Worm (Caenorhabditis elegans) whole organism, young adult: ENCODE data around the gene pals-39.

Experiments used
- ama-1 ChIP-seq, 3 experiments: fragments of 150-350 bp in 1 of 3; sonication (generic microtip) in 2 of 3; optimal IDR thresholded peaks; 2 replicates each; lab custom pipeline; 2014 to 2018; ENCODE audit warnings: missing biosample characterization in 2 of 3, missing genetic modification characterization in 2 of 3, missing genetic modification reagents in 2 of 3
- atf-7 ChIP-seq: sonication (generic microtip); optimal IDR thresholded peaks from 2 replicates; lab custom pipeline; 2017; ENCODE audit warnings: mild to moderate bottlenecking, missing genetic modification characterization, missing compliant biosample characterization
- hlh-12 ChIP-seq: sonication (generic microtip); optimal IDR thresholded peaks from 2 replicates; lab custom pipeline; 2016; ENCODE audit warnings: missing genetic modification characterization, missing compliant biosample characterization
- lin-40 ChIP-seq: sonication (generic microtip); optimal IDR thresholded peaks from 2 replicates; lab custom pipeline; 2016; ENCODE audit warnings: missing genetic modification characterization, mild to moderate bottlenecking, missing compliant biosample characterization, missing genotype, missing genetic modification reagents
- lin-54 ChIP-seq: fragments of 200-800 bp; sonication (Bioruptor generic); optimal IDR thresholded peaks from 2 replicates; lab custom pipeline; 2018; ENCODE audit warnings: mild to moderate bottlenecking, missing genetic modification characterization, missing compliant biosample characterization
- lsy-27 ChIP-seq: sonication (generic microtip); optimal IDR thresholded peaks from 2 replicates; lab custom pipeline; 2017; ENCODE audit warnings: missing genetic modification characterization, mild to moderate bottlenecking, missing compliant biosample characterization, antibody characterized with exemption, missing genotype, borderline replicate concordance; ENCODE audit not compliant: insufficient read depth
- nhr-80 ChIP-seq: sonication (generic microtip); optimal IDR thresholded peaks from 2 replicates; lab custom pipeline; 2016; ENCODE audit warnings: missing genetic modification characterization, missing compliant biosample characterization
- pha-4 ChIP-seq: fragments of 150-350 bp; sonication (generic microtip); optimal IDR thresholded peaks from 2 replicates; lab custom pipeline; 2014; ENCODE audit warnings: missing biosample characterization, missing genetic modification reagents, missing genetic modification characterization
- unc-62 ChIP-seq: fragments of 150-350 bp; optimal IDR thresholded peaks from 2 replicates; lab custom pipeline; 2014; ENCODE audit warnings: missing biosample characterization, missing genetic modification reagents, missing genetic modification characterization

- TF ChIP-seq lin-40 (tag; lab: Kevin White, UChicago) = no peak
- no peak for TF ChIP-seq nhr-80 (tag; lab: Kevin White, UChicago)
- TF ChIP-seq lin-54 (GFP tag; lab: Kevin White, UChicago) = no peak
- no peak for TF ChIP-seq hlh-12 (tag; lab: Kevin White, UChicago)
- no peak for TF ChIP-seq unc-62 (GFP tag; lab: Kevin White, UChicago)
- no peak for TF ChIP-seq ama-1 (optimal IDR thresholded peaks at IDR 0.05; lab: Kevin White, UChicago)
- TF ChIP-seq ama-1 (GFP tag; optimal IDR thresholded peaks at IDR 0.05; lab: Kevin White, UChicago) = no peak
- no peak for TF ChIP-seq atf-7 (tag; lab: Kevin White, UChicago)
- TF ChIP-seq lsy-27 = no peak
- no peak for TF ChIP-seq pha-4 (tag; lab: Kevin White, UChicago)
Measured at ce11 chrV:12397545-12397944, 46.1 kb downstream of the pals-39 start, which contains the start of gene K01D12.5.
